Worm (Caenorhabditis elegans) whole organism, L4 larva: ENCODE results near the gene rps-12.

Source experiments
- F49E8.2 ChIP-seq: sonication (generic microtip); optimal IDR thresholded peaks from 2 replicates; lab custom pipeline; 2016; ENCODE audit warnings: missing compliant biosample characterization, mild to moderate bottlenecking, missing genetic modification characterization, borderline replicate concordance
- dmd-8 ChIP-seq: fragments of 200-800 bp; sonication (Bioruptor generic); IDR thresholded peaks from 2 replicates; pipeline ENCODE4 v1.3.6; 2022; ENCODE audit warnings: missing genetic modification characterization, missing compliant biosample characterization
- lin-13 ChIP-seq: fragments of 150-350 bp; optimal IDR thresholded peaks from 2 replicates; lab custom pipeline; 2014; ENCODE audit warnings: missing biosample characterization, missing genetic modification reagents, missing genetic modification characterization
- lin-29 ChIP-seq: fragments of 200-800 bp; sonication (Bioruptor generic); IDR thresholded peaks from 2 replicates; pipeline ENCODE4 v1.3.6; 2022; ENCODE audit warnings: missing genetic modification reagents, missing genetic modification characterization, missing compliant biosample characterization
- madf-5 ChIP-seq, 2 experiments: fragments of 200-800 bp; sonication (Bioruptor generic); IDR thresholded peaks; 2 replicates each; pipeline ENCODE4 v1.3.6; 2022; ENCODE audit warnings: missing compliant biosample characterization in 2 of 2, missing genetic modification characterization in 2 of 2

- TF ChIP-seq lin-29 (GFP tag; lab: Robert Waterston, UW) (no peak), F49E8.2 (no peak), lin-13 (GFP tag; lab: Kevin White, UChicago) (no peak), dmd-8 (no peak), madf-5 (GFP tag; IDR thresholded peaks at IDR 0.05; lab: Robert Waterston, UW) (no peak)
These were observed 13.8 kb upstream of the rps-12 start for ce11 chrIII:5665278-5665677.
